Worm (Caenorhabditis elegans): ENCODE measurements around the gene com-1.

DNA sequence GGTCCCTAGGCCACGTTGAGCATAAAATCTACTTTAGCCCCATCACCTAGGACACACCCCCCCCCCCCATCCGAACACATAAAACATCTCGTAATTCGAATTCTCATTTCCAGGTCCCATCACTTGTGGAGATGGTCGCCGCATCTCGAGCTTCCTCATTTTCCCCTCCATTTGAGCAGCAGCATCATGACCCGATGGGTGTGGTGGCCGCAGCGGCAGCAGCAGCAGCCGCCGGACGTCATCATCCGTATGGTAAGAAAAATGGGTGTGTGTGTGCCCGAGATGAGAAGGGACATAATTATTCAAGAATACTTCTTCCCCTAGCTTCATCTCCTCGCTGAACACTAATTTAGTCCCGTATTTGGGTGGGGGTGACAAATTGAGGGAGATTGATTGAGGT is 25.3 kb downstream of the com-1 start:
- TF ChIP-seq egl-27 (tag; optimal IDR thresholded peaks at IDR 0.05) (no peak), mdl-1 (tag; optimal IDR thresholded peaks at IDR 0.05) (no peak), nhr-21 (tag; optimal IDR thresholded peaks at IDR 0.05) (no peak), lsy-2 (tag; optimal IDR thresholded peaks at IDR 0.05) (no peak), ama-1 (optimal IDR thresholded peaks at IDR 0.05) (no peak)
